Worm (Caenorhabditis elegans): Measurements from ENCODE around the gene cas-1.

cas-1 gene

ce11 chrX:16782797-16783259 lies 30.6 kb downstream of the cas-1 start, which contains the start of gene T01C8.3:
TSS of gene T01C8.3 (minus strand) at chrX:16783209.
- no peak for TF ChIP-seq ceh-44 (GFP tag; IDR thresholded peaks at IDR 0.05)
- TF ChIP-seq dpl-1 (GFP tag; optimal IDR thresholded peaks at IDR 0.05), result no peak
- TF ChIP-seq lin-1 (GFP tag; IDR thresholded peaks at IDR 0.05), result 0 out of 2 replicates have a peak, but pooled peaks have one; percentile 35
- peak; percentile 18 for TF ChIP-seq dve-1 (tag; optimal IDR thresholded peaks at IDR 0.05; ENCODE audit: insufficient read depth)
- TF ChIP-seq daf-8 (GFP tag; IDR thresholded peaks at IDR 0.05), result no peak
- TF ChIP-seq ceh-32 (tag; optimal IDR thresholded peaks at IDR 0.05; ENCODE audit: poor library complexity), result no peak
- TF ChIP-seq set-16 (GFP tag; IDR thresholded peaks at IDR 0.05), result no peak
- peak in 1 of 2 experiments; percentile 86 for TF ChIP-seq unc-62 (GFP tag; optimal IDR thresholded peaks at IDR 0.05 in 1 of 2)
- TF ChIP-seq unc-62 (tag; optimal IDR thresholded peaks at IDR 0.05), result no peak
- no peak for TF ChIP-seq tag-97 (GFP tag; IDR thresholded peaks at IDR 0.05)
- TF ChIP-seq aha-1 (tag), result peak; percentile 44
- peak; percentile 8 for TF ChIP-seq hlh-11 (tag; optimal IDR thresholded peaks at IDR 0.05)
- peak; percentile 89 for TF ChIP-seq dmd-6 (GFP tag; IDR thresholded peaks at IDR 0.05)
- no peak for TF ChIP-seq nhr-111 (GFP tag; optimal IDR thresholded peaks at IDR 0.05)
- TF ChIP-seq php-3 (GFP tag; IDR thresholded peaks at IDR 0.05), result 0 out of 2 replicates have a peak, but pooled peaks have one; percentile 18
- peak; percentile 89 for TF ChIP-seq tra-1 (GFP tag; IDR thresholded peaks at IDR 0.05)
- no peak for TF ChIP-seq madf-5 (GFP tag; IDR thresholded peaks at IDR 0.05)
- TF ChIP-seq ceh-20 (GFP tag; IDR thresholded peaks at IDR 0.05), result peak; percentile 31; the same call in 1 of the 2 replicates

ce11 chrX:16775335-16775835 lies 38.1 kb downstream of the cas-1 start:
- TF ChIP-seq mdl-1 (tag; optimal IDR thresholded peaks at IDR 0.05), result peak; percentile 21 to 78
- no peak for TF ChIP-seq gei-8 (GFP tag; optimal IDR thresholded peaks at IDR 0.05)
- no peak for TF ChIP-seq lin-1 (GFP tag; IDR thresholded peaks at IDR 0.05)
- peak; percentile 78 for TF ChIP-seq tra-1 (GFP tag; IDR thresholded peaks at IDR 0.05)
- TF ChIP-seq nhr-48 (tag; optimal IDR thresholded peaks at IDR 0.05), result peak; percentile 42
- peak; percentile 31 for TF ChIP-seq mep-1 (tag; optimal IDR thresholded peaks at IDR 0.05)
- peak; percentile 77; the same call in 1 of the 2 replicates for TF ChIP-seq ceh-20 (GFP tag; IDR thresholded peaks at IDR 0.05)
- TF ChIP-seq dmd-6 (GFP tag; IDR thresholded peaks at IDR 0.05), result peak; percentile 92
- TF ChIP-seq unc-62 (GFP tag; optimal IDR thresholded peaks at IDR 0.05 in 1 of 2), result peak in 1 of 2 experiments; percentile 80
- no peak for TF ChIP-seq unc-62 (tag; optimal IDR thresholded peaks at IDR 0.05)
- peak; percentile 88 for TF ChIP-seq mxl-3 (GFP tag; optimal IDR thresholded peaks at IDR 0.05)
- TF ChIP-seq T20F7.1 (GFP tag; optimal IDR thresholded peaks at IDR 0.05), result peak; percentile 3
- peak; percentile 90 for TF ChIP-seq pqm-1 (tag; optimal IDR thresholded peaks at IDR 0.05)
- TF ChIP-seq nhr-25 (tag; optimal IDR thresholded peaks at IDR 0.05; ENCODE audit: borderline replicate concordance, insufficient read depth), result no peak
- peak; percentile 28 for TF ChIP-seq dve-1 (tag; optimal IDR thresholded peaks at IDR 0.05; ENCODE audit: insufficient read depth)
- peak; percentile 64 for TF ChIP-seq nhr-28 (tag; optimal IDR thresholded peaks at IDR 0.05)
- TF ChIP-seq hlh-30 (tag; optimal IDR thresholded peaks at IDR 0.05; ENCODE audit: insufficient read depth), result peak; percentile 93
- TF ChIP-seq F26F4.8 (GFP tag; conservative IDR thresholded peaks at IDR 0.05), result no peak
- peak; percentile 14 for TF ChIP-seq nhr-77 (tag; optimal IDR thresholded peaks at IDR 0.05)
- TF ChIP-seq ZK337.2 (GFP tag; IDR thresholded peaks at IDR 0.05), result no peak
- TF ChIP-seq pha-4 (GFP tag; IDR thresholded peaks at IDR 0.05), result no peak
- TF ChIP-seq pha-4 (tag; optimal IDR thresholded peaks at IDR 0.05), result no peak
- TF ChIP-seq Y48G9A.11 (GFP tag; IDR thresholded peaks at IDR 0.05), result no peak
- no peak for TF ChIP-seq daf-16 (GFP tag; optimal IDR thresholded peaks at IDR 0.05)
- TF ChIP-seq daf-16 (tag; optimal IDR thresholded peaks at IDR 0.05), result peak; percentile 20
- TF ChIP-seq ZK546.5 (tag; optimal IDR thresholded peaks at IDR 0.05), result no peak
- TF ChIP-seq hlh-11 (tag; optimal IDR thresholded peaks at IDR 0.05), result peak; percentile 78

ce11 chrX:16773421-16773820 lies 40.0 kb downstream of the cas-1 start:
- TF ChIP-seq php-3 (GFP tag; IDR thresholded peaks at IDR 0.05), result peak; percentile 51; the same call in 1 of the 2 replicates
- no peak for TF ChIP-seq ztf-7 (tag; optimal IDR thresholded peaks at IDR 0.05)
- peak; percentile 66 for TF ChIP-seq pqm-1 (tag; optimal IDR thresholded peaks at IDR 0.05)
- TF ChIP-seq nhr-76 (tag; optimal IDR thresholded peaks at IDR 0.05), result no peak
- peak; percentile 62; the same call in 1 of the 2 replicates for TF ChIP-seq ceh-20 (GFP tag; IDR thresholded peaks at IDR 0.05)
- no peak for TF ChIP-seq ceh-44 (GFP tag; IDR thresholded peaks at IDR 0.05)
- TF ChIP-seq ama-1 (optimal IDR thresholded peaks at IDR 0.05), result no peak
- no peak for TF ChIP-seq lir-3 (tag; optimal IDR thresholded peaks at IDR 0.05)
- peak; percentile 34; the same call in 1 of the 2 replicates for TF ChIP-seq dmd-6 (GFP tag; IDR thresholded peaks at IDR 0.05)
- no peak for TF ChIP-seq hlh-30 (tag; optimal IDR thresholded peaks at IDR 0.05; ENCODE audit: insufficient read depth)
